Worm (Caenorhabditis elegans) whole organism, L4/young adult: ENCODE results near the gene H41C03.3.

Experiments
- dao-5 ChIP-seq: sonication (generic microtip); optimal IDR thresholded peaks from 2 replicates; lab custom pipeline; 2016; ENCODE audit warnings: missing genotype, missing genetic modification characterization, moderate library complexity, missing compliant biosample characterization
- him-1 ChIP-seq: sonication (generic microtip); optimal IDR thresholded peaks from 2 replicates; lab custom pipeline; 2016; ENCODE audit warnings: missing genotype, missing genetic modification reagents, missing genetic modification characterization, missing compliant biosample characterization

- no peak for TF ChIP-seq him-1 (tag; lab: Kevin White, UChicago)
- no peak for TF ChIP-seq dao-5 (tag; lab: Kevin White, UChicago)
These were observed 41.3 kb upstream of the H41C03.3 start for ce11 chrII:5804288-5804687.
